Worm (Caenorhabditis elegans): ENCODE data around the gene ing-3.

The ing-3 gene

DNA sequence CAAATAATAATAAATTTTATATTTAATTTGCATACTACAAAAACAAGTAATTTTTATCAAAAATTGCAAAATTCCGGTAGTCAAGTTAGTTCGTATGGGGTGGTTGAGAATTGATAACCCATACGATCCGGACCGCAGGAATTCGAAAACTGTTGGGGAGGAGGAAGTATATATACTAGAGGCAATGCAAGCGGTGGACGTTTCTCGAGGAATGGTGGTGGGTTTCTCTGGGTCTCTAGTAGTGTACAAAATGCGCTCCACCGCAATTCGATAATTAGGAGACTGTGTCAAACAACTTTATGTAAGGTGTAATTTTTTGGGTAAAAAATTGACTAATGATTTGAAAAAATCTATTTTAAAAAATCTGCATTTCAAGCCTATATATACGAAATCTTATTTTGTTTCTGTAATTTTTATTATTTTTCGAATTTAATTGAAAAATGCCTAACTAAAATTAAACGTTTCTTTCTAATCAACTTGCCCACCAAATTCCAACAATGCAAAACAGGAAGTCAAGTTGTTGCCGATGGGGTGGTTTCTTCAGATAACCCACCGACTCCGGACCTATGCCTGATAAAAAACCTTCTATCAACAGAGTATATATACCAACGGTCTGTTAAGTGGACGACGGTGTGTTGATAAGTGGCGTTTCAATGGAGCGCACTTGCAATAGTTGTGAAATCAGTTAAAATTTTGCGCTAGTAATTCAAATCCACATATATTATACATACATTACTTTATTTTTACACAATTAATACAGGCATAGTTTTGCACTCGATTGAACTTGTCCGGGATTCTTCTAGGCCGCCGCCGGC lies 41.2 kb upstream of the ing-3 start (continued):
- no peak for TF ChIP-seq lir-1 (GFP tag; conservative IDR thresholded peaks at IDR 0.05)
- peak; percentile 54 for TF ChIP-seq mel-28 (tag; optimal IDR thresholded peaks at IDR 0.05; ENCODE audit: borderline replicate concordance)
- TF ChIP-seq repo-1 (tag; optimal IDR thresholded peaks at IDR 0.05), result peak; percentile 77
- TF ChIP-seq C17E4.6 (GFP tag; IDR thresholded peaks at IDR 0.05), result no peak
- TF ChIP-seq Y67H2A.10 (GFP tag; conservative IDR thresholded peaks at IDR 0.05), result no peak
- TF ChIP-seq F52B5.7 (tag; optimal IDR thresholded peaks at IDR 0.05), result peak; percentile 53
- no peak for TF ChIP-seq snpc-3.4 (tag; optimal IDR thresholded peaks at IDR 0.05)
- peak; percentile 80 for TF ChIP-seq ceh-27 (GFP tag; optimal IDR thresholded peaks at IDR 0.05)
- peak; percentile 40 for TF ChIP-seq tlf-1 (GFP tag; optimal IDR thresholded peaks at IDR 0.05)
- peak; percentile 85 for TF ChIP-seq K12H6.12 (tag; optimal IDR thresholded peaks at IDR 0.05)
- no peak for TF ChIP-seq sea-2 (GFP tag; IDR thresholded peaks at IDR 0.05)
- no peak for TF ChIP-seq nhr-27 (tag; optimal IDR thresholded peaks at IDR 0.05)
- peak; percentile 71 for TF ChIP-seq pbrm-1 (GFP tag; IDR thresholded peaks at IDR 0.05)
- peak; percentile 80 for TF ChIP-seq Y53G8AR.9 (GFP tag; conservative IDR thresholded peaks at IDR 0.05)
- TF ChIP-seq ceh-58 (GFP tag; IDR thresholded peaks at IDR 0.05), result no peak
- peak; percentile 90 for TF ChIP-seq mcd-1 (GFP tag; IDR thresholded peaks at IDR 0.05)
- TF ChIP-seq sptf-2 (GFP tag; optimal IDR thresholded peaks at IDR 0.05), result no peak
- TF ChIP-seq ztf-26 (tag; optimal IDR thresholded peaks at IDR 0.05), result peak; percentile 86
- TF ChIP-seq tbx-9 (tag; optimal IDR thresholded peaks at IDR 0.05; ENCODE audit: borderline replicate concordance), result no peak
- 0 out of 2 replicates have a peak, but pooled peaks have one; percentile 9 for TF ChIP-seq madf-8 (GFP tag; conservative IDR thresholded peaks at IDR 0.05)

DNA sequence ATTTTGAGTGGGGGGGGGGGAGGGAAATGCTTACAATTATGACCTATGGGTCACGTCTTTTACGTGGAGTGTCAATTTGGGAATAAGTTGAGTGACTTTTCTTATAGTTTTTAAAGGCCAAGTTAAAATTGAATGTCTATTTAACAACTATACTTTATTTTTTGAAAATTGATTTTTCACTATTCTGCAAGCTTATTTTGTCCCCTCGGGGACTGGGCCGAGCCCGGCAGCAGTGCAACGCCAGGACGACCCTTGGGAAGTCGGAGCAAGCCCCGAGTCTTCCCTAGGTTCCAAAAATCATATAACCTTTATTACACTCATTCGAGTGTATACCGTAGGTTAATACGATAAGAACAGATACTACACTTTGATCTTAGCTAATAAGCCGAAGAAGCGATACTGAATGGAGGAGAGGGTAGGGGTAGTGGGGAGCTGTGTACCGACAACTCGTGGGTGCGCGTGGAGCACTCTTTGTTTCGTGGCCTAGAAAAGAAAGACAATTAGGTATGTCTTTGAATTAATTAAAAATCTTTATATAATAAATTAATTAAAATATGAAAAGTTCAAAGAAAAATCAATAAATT lies 40.0 kb upstream of the ing-3 start, which contains the start of gene ins-37:
ins-37 (minus strand) TSS at position 384 of the 584 bp plus-strand sequence.
- TF ChIP-seq lin-26 (GFP tag; IDR thresholded peaks at IDR 0.05) (peak; percentile 95), snpc-4 (GFP tag; optimal IDR thresholded peaks at IDR 0.05) (peak; percentile 86), snpc-4 (tag; optimal IDR thresholded peaks at IDR 0.05) (peak; percentile 68 to 95 (median 90)), madf-6 (GFP tag; IDR thresholded peaks at IDR 0.05) (peak; percentile 62; the same call in 1 of the 2 replicates), snpc-1.3 (tag; optimal IDR thresholded peaks at IDR 0.05; ENCODE audit: insufficient read depth) (peak; percentile 47), pbrm-1 (GFP tag; IDR thresholded peaks at IDR 0.05) (0 out of 2 replicates have a peak, but pooled peaks have one; percentile 43), snpc-1.1 (tag; optimal IDR thresholded peaks at IDR 0.05; ENCODE audit: insufficient read depth) (peak; percentile 92), F33H1.4 (GFP tag; IDR thresholded peaks at IDR 0.05) (0 out of 2 replicates have a peak, but pooled peaks have one; percentile 11), aptf-3 (GFP tag; IDR thresholded peaks at IDR 0.05) (0 out of 2 replicates have a peak, but pooled peaks have one; percentile 10), hmg-1.2 (GFP tag; IDR thresholded peaks at IDR 0.05) (peak; percentile 35; the same call in 1 of the 2 replicates), lsl-1 (GFP tag; optimal IDR thresholded peaks at IDR 0.05) (peak; percentile 62), dox-1 (GFP tag; IDR thresholded peaks at IDR 0.05) (peak; percentile 44; the same call in 1 of the 2 replicates), ekl-4 (GFP tag; IDR thresholded peaks at IDR 0.05) (0 out of 2 replicates have a peak, but pooled peaks have one; percentile 42), madf-3 (GFP tag; IDR thresholded peaks at IDR 0.05) (0 out of 2 replicates have a peak, but pooled peaks have one; percentile 3), mcd-1 (GFP tag; IDR thresholded peaks at IDR 0.05) (0 out of 2 replicates have a peak, but pooled peaks have one; percentile 7), F49E8.2 (tag; optimal IDR thresholded peaks at IDR 0.05; ENCODE audit: insufficient read depth) (peak; percentile 46), D2030.7 (GFP tag; IDR thresholded peaks at IDR 0.05) (peak; percentile 81), aptf-2 (GFP tag; conservative IDR thresholded peaks at IDR 0.05) (peak; percentile 92), nfyb-1 (GFP tag; IDR thresholded peaks at IDR 0.05) (0 out of 2 replicates have a peak, but pooled peaks have one; percentile 36), madf-8 (GFP tag; conservative IDR thresholded peaks at IDR 0.05) (peak; percentile 27; the same call in 1 of the 2 replicates), tbp1 (GFP tag; optimal IDR thresholded peaks at IDR 0.05) (peak; percentile 52), snpc-3.4 (tag; optimal IDR thresholded peaks at IDR 0.05) (peak; percentile 73), B0336.3 (GFP tag; IDR thresholded peaks at IDR 0.05) (0 out of 2 replicates have a peak, but pooled peaks have one; percentile 39), Y79H2A.3 (GFP tag; conservative IDR thresholded peaks at IDR 0.05) (0 out of 2 replicates have a peak, but pooled peaks have one; percentile 46), attf-6 (GFP tag; IDR thresholded peaks at IDR 0.05) (peak; percentile 93)

Measured in whole organism, young adult.